Worm (Caenorhabditis elegans) whole organism, young adult: Measurements from ENCODE around the gene str-187.
A peak's percentile ranks its signal among the peaks of the same experiment; 100 is the strongest.

Source experiments
- C06A6.2 ChIP-seq: fragments of 200-800 bp; sonication (Bioruptor generic); conservative IDR thresholded peaks from 2 replicates; pipeline ENCODE4 v1.3.6; 2022; ENCODE audit warnings: missing genetic modification characterization, missing compliant biosample characterization
- C17E4.6 ChIP-seq: fragments of 200-800 bp; sonication (Bioruptor generic); IDR thresholded peaks from 2 replicates; pipeline ENCODE4 v1.3.6; 2022; ENCODE audit warnings: missing genetic modification reagents, missing genetic modification characterization, missing compliant biosample characterization
- F22D6.2 ChIP-seq: sonication (generic microtip); optimal IDR thresholded peaks from 2 replicates; lab custom pipeline; 2016; ENCODE audit warnings: mild to moderate bottlenecking, missing genetic modification characterization, missing compliant biosample characterization
- F37B4.10 ChIP-seq: fragments of 200-800 bp; sonication (Bioruptor generic); IDR thresholded peaks from 2 replicates; pipeline ENCODE4 v1.3.6; 2022; ENCODE audit warnings: missing genetic modification characterization, missing compliant biosample characterization
- F49E8.2 ChIP-seq: sonication (generic microtip); optimal IDR thresholded peaks from 3 replicates; lab custom pipeline; 2017; ENCODE audit warnings: missing genetic modification characterization, mild to moderate bottlenecking, missing compliant biosample characterization, antibody characterized with exemption, moderate library complexity; ENCODE audit not compliant: insufficient read depth
- F57C9.4 ChIP-seq: sonication (generic microtip); optimal IDR thresholded peaks from 2 replicates; lab custom pipeline; 2017; ENCODE audit warnings: mild to moderate bottlenecking, missing genetic modification characterization, missing compliant biosample characterization
- T26A5.8 ChIP-seq: sonication (generic microtip); optimal IDR thresholded peaks from 2 replicates; lab custom pipeline; 2016; ENCODE audit warnings: missing genetic modification characterization, missing compliant biosample characterization
- Y53G8AR.9 ChIP-seq: fragments of 200-800 bp; sonication (Bioruptor generic); conservative IDR thresholded peaks from 2 replicates; pipeline ENCODE4 v1.3.6; 2022; ENCODE audit warnings: missing genetic modification reagents, missing genetic modification characterization, missing compliant biosample characterization
- ZK185.1 ChIP-seq: sonication (generic microtip); optimal IDR thresholded peaks from 2 replicates; lab custom pipeline; 2016; ENCODE audit warnings: mild to moderate bottlenecking, missing genetic modification characterization, missing compliant biosample characterization; ENCODE audit not compliant: poor library complexity, severe bottlenecking
- ama-1 ChIP-seq, 3 experiments: fragments of 150-350 bp in 1 of 3; sonication (generic microtip) in 2 of 3; optimal IDR thresholded peaks; 2 replicates each; lab custom pipeline; 2014 to 2018; ENCODE audit warnings: missing biosample characterization in 2 of 3, missing genetic modification characterization in 2 of 3, missing genetic modification reagents in 2 of 3
- aptf-2 ChIP-seq: fragments of 200-800 bp; sonication (Bioruptor generic); conservative IDR thresholded peaks from 2 replicates; pipeline ENCODE4 v1.3.6; 2022; ENCODE audit warnings: missing genetic modification reagents, missing genetic modification characterization, missing compliant biosample characterization
- atf-7 ChIP-seq: sonication (generic microtip); optimal IDR thresholded peaks from 2 replicates; lab custom pipeline; 2017; ENCODE audit warnings: mild to moderate bottlenecking, missing genetic modification characterization, missing compliant biosample characterization
- attf-5 ChIP-seq: fragments of 200-800 bp; sonication (Bioruptor generic); optimal IDR thresholded peaks from 2 replicates; lab custom pipeline; 2018; ENCODE audit warnings: mild to moderate bottlenecking, missing genetic modification characterization, missing compliant biosample characterization
- bed-1 ChIP-seq: fragments of 200-800 bp; sonication (Bioruptor generic); IDR thresholded peaks from 2 replicates; pipeline ENCODE4 v1.3.6; 2022; ENCODE audit warnings: missing genetic modification reagents, missing genetic modification characterization, missing compliant biosample characterization
- ceh-58 ChIP-seq: fragments of 200-800 bp; sonication (Bioruptor generic); IDR thresholded peaks from 2 replicates; pipeline ENCODE4 v1.3.6; 2022; ENCODE audit warnings: missing genetic modification characterization, missing compliant biosample characterization
- ceh-91 ChIP-seq: fragments of 200-800 bp; sonication (Bioruptor generic); IDR thresholded peaks from 2 replicates; pipeline ENCODE4 v1.3.6; 2022; ENCODE audit warnings: missing genetic modification reagents, missing genetic modification characterization, missing compliant biosample characterization
- dox-1 ChIP-seq: fragments of 200-800 bp; sonication (Bioruptor generic); IDR thresholded peaks from 2 replicates; pipeline ENCODE4 v1.3.6; 2022; ENCODE audit warnings: missing genetic modification reagents, missing genetic modification characterization, missing compliant biosample characterization
- dpl-1 ChIP-seq: fragments of 150-350 bp; optimal IDR thresholded peaks from 2 replicates; lab custom pipeline; 2014; ENCODE audit warnings: missing biosample characterization, missing genetic modification reagents, missing genetic modification characterization
- efl-1 ChIP-seq: fragments of 150-350 bp; optimal IDR thresholded peaks from 2 replicates; lab custom pipeline; 2014; ENCODE audit warnings: missing biosample characterization, missing genetic modification reagents, missing genetic modification characterization
- egl-18 ChIP-seq: fragments of 200-800 bp; sonication (Bioruptor generic); IDR thresholded peaks from 2 replicates; pipeline ENCODE4 v1.3.6; 2022; ENCODE audit warnings: missing genetic modification reagents, missing genetic modification characterization, missing compliant biosample characterization
- ekl-4 ChIP-seq: fragments of 200-800 bp; sonication (Bioruptor generic); IDR thresholded peaks from 2 replicates; pipeline ENCODE4 v1.3.6; 2022; ENCODE audit warnings: missing genetic modification reagents, missing genetic modification characterization, missing compliant biosample characterization
- gei-17 ChIP-seq: fragments of 200-800 bp; sonication (Bioruptor generic); optimal IDR thresholded peaks from 2 replicates; lab custom pipeline; 2018; ENCODE audit warnings: mild to moderate bottlenecking, missing genetic modification characterization, missing compliant biosample characterization
- him-1 ChIP-seq: sonication (generic microtip); optimal IDR thresholded peaks from 2 replicates; lab custom pipeline; 2016; ENCODE audit warnings: missing genotype, missing genetic modification reagents, missing genetic modification characterization, missing compliant biosample characterization
- hlh-26 ChIP-seq: fragments of 200-800 bp; sonication (Bioruptor generic); conservative IDR thresholded peaks from 2 replicates; pipeline ENCODE4 v1.3.6; 2022; ENCODE audit warnings: missing genetic modification reagents, missing genetic modification characterization, missing compliant biosample characterization
- hsf-1 ChIP-seq: fragments of 200-800 bp; sonication (Bioruptor generic); IDR thresholded peaks from 2 replicates; pipeline ENCODE4 v1.3.6; 2022; ENCODE audit warnings: missing genetic modification reagents, missing genetic modification characterization, missing compliant biosample characterization
- let-526 ChIP-seq: fragments of 200-800 bp; sonication (Bioruptor generic); IDR thresholded peaks from 2 replicates; pipeline ENCODE4 v1.3.6; 2022; ENCODE audit warnings: missing genetic modification reagents, missing genetic modification characterization, missing compliant biosample characterization
- madf-3 ChIP-seq: fragments of 200-800 bp; sonication (Bioruptor generic); IDR thresholded peaks from 2 replicates; pipeline ENCODE4 v1.3.6; 2022; ENCODE audit warnings: missing genetic modification reagents, missing genetic modification characterization, missing compliant biosample characterization
- mes-4 ChIP-seq: sonication (generic microtip); optimal IDR thresholded peaks from 2 replicates; lab custom pipeline; 2016; ENCODE audit warnings: missing genotype, missing genetic modification characterization, missing compliant biosample characterization
- mxl-1 ChIP-seq: sonication (generic microtip); optimal IDR thresholded peaks from 2 replicates; lab custom pipeline; 2016; ENCODE audit warnings: missing genetic modification characterization, missing compliant biosample characterization
- nfya-2 ChIP-seq: fragments of 200-800 bp; sonication (Bioruptor generic); IDR thresholded peaks from 2 replicates; pipeline ENCODE4 v1.3.6; 2022; ENCODE audit warnings: missing genetic modification reagents, missing genetic modification characterization, missing compliant biosample characterization
- nfyb-1 ChIP-seq: fragments of 200-800 bp; sonication (Bioruptor generic); IDR thresholded peaks from 2 replicates; pipeline ENCODE4 v1.3.6; 2022; ENCODE audit warnings: missing genetic modification reagents, missing genetic modification characterization, missing compliant biosample characterization
- nhr-120 ChIP-seq: fragments of 200-800 bp; sonication (Bioruptor generic); IDR thresholded peaks from 2 replicates; pipeline ENCODE4 v1.3.6; 2022; ENCODE audit warnings: missing genetic modification characterization, missing compliant biosample characterization
- nhr-179 ChIP-seq: sonication (generic microtip); optimal IDR thresholded peaks from 2 replicates; lab custom pipeline; 2016; ENCODE audit warnings: mild to moderate bottlenecking, missing genetic modification characterization, missing compliant biosample characterization
- nhr-80 ChIP-seq: sonication (generic microtip); optimal IDR thresholded peaks from 2 replicates; lab custom pipeline; 2016; ENCODE audit warnings: missing genetic modification characterization, missing compliant biosample characterization
- repo-1 ChIP-seq: sonication (generic microtip); optimal IDR thresholded peaks from 2 replicates; lab custom pipeline; 2017; ENCODE audit warnings: mild to moderate bottlenecking, missing genetic modification characterization, missing compliant biosample characterization
- sea-2 ChIP-seq: fragments of 200-800 bp; sonication (Bioruptor generic); IDR thresholded peaks from 2 replicates; pipeline ENCODE4 v1.3.6; 2022; ENCODE audit warnings: missing genetic modification characterization, missing compliant biosample characterization
- snpc-1.1 ChIP-seq: sonication (generic microtip); optimal IDR thresholded peaks from 2 replicates; lab custom pipeline; 2017; ENCODE audit warnings: missing genetic modification characterization, mild to moderate bottlenecking, missing compliant biosample characterization, antibody characterized with exemption, moderate library complexity, missing genotype, missing genetic modification reagents; ENCODE audit not compliant: insufficient read depth
- snpc-4 ChIP-seq, 5 experiments: fragments of 150-350 bp in 1 of 5; sonication (generic microtip) in 4 of 5; optimal IDR thresholded peaks; 2 replicates each; lab custom pipeline; 2014 to 2018; ENCODE audit warnings: missing genetic modification characterization in 5 of 5, missing biosample characterization in 3 of 5, antibody characterized with exemption in 2 of 5, mild to moderate bottlenecking in 2 of 5, missing compliant biosample characterization in 2 of 5, missing genotype in 2 of 5, moderate library complexity in 2 of 5, missing genetic modification reagents in 1 of 5
- somi-1 ChIP-seq: fragments of 200-800 bp; sonication (Bioruptor generic); optimal IDR thresholded peaks from 2 replicates; lab custom pipeline; 2018; ENCODE audit warnings: mild to moderate bottlenecking, missing genetic modification characterization, missing compliant biosample characterization
- sptf-2 ChIP-seq: fragments of 200-800 bp; sonication (Bioruptor generic); optimal IDR thresholded peaks from 2 replicates; lab custom pipeline; 2018; ENCODE audit warnings: mild to moderate bottlenecking, missing genetic modification characterization, missing compliant biosample characterization
- tbp1 ChIP-seq: fragments of 200-800 bp; sonication (Bioruptor generic); optimal IDR thresholded peaks from 2 replicates; lab custom pipeline; 2018; ENCODE audit warnings: mild to moderate bottlenecking, missing genetic modification characterization, missing compliant biosample characterization
- tlf-1 ChIP-seq: fragments of 200-800 bp; sonication (Bioruptor generic); optimal IDR thresholded peaks from 2 replicates; lab custom pipeline; 2018; ENCODE audit warnings: mild to moderate bottlenecking, missing genetic modification characterization, missing compliant biosample characterization
- unc-130 ChIP-seq: sonication (generic microtip); optimal IDR thresholded peaks from 2 replicates; lab custom pipeline; 2016; ENCODE audit warnings: missing genetic modification reagents, missing genetic modification characterization, missing compliant biosample characterization
- unc-62 ChIP-seq: fragments of 150-350 bp; optimal IDR thresholded peaks from 2 replicates; lab custom pipeline; 2014; ENCODE audit warnings: missing biosample characterization, missing genetic modification reagents, missing genetic modification characterization
- xnd-1 ChIP-seq: sonication (generic microtip); optimal IDR thresholded peaks from 2 replicates; lab custom pipeline; 2016; ENCODE audit warnings: missing genotype, missing genetic modification reagents, missing genetic modification characterization, missing compliant biosample characterization
- zim-3 ChIP-seq: sonication (generic microtip); optimal IDR thresholded peaks from 2 replicates; lab custom pipeline; 2017; ENCODE audit warnings: mild to moderate bottlenecking, missing genetic modification characterization, moderate library complexity, missing compliant biosample characterization
- ztf-18 ChIP-seq: sonication (generic microtip); optimal IDR thresholded peaks from 2 replicates; lab custom pipeline; 2016; ENCODE audit warnings: missing genotype, mild to moderate bottlenecking, missing genetic modification characterization, missing compliant biosample characterization
- ztf-3 ChIP-seq: fragments of 200-800 bp; sonication (Bioruptor generic); optimal IDR thresholded peaks from 2 replicates; lab custom pipeline; 2018; ENCODE audit warnings: mild to moderate bottlenecking, missing genetic modification characterization, missing compliant biosample characterization
- ztf-6 ChIP-seq: fragments of 200-800 bp; sonication (Bioruptor generic); IDR thresholded peaks from 2 replicates; pipeline ENCODE4 v1.3.6; 2022; ENCODE audit warnings: missing genetic modification reagents, missing genetic modification characterization, missing compliant biosample characterization

str-187 gene

DNA sequence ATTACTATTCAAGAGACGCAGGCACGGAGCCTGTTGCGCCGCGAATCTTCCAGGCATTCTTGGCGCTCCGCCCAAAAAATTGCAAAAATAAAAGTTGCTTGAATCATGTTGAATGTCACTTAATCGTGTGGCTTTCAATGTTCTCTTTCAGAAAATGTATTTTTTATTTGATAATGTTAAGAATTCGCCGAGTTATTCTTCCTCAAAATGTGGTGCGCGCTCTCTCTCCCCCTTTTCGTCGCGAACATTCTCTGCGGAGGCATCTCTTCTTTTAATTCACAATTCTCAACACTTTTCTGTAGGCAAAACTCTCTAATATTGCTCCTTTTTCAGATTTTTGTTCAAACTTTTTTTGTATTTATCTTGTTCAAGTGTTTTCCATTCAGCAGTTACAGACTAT, 13.0 kb downstream of the str-187 start (continued):
- peak; percentile 98 for TF ChIP-seq let-526 (GFP tag; lab: Robert Waterston, UW)
- TF ChIP-seq atf-7 (tag; lab: Kevin White, UChicago) = peak; percentile 96
- TF ChIP-seq zim-3 (tag; lab: Kevin White, UChicago) = peak; percentile 95
- peak; percentile 94 for TF ChIP-seq ztf-6 (GFP tag; lab: Robert Waterston, UW)
- TF ChIP-seq aptf-2 (GFP tag; lab: Robert Waterston, UW) = peak; percentile 78
- peak; percentile 91 for TF ChIP-seq attf-5 (GFP tag; lab: Kevin White, UChicago)
- TF ChIP-seq tbp1 = peak; percentile 80
- TF ChIP-seq sptf-2 (GFP tag; lab: Kevin White, UChicago) = no peak
- no peak for TF ChIP-seq F57C9.4 (tag; lab: Kevin White, UChicago)
- TF ChIP-seq nfya-2 (GFP tag; lab: Robert Waterston, UW) = no peak
- TF ChIP-seq F49E8.2 (tag; lab: Kevin White, UChicago) = peak; percentile 88
- no peak for TF ChIP-seq snpc-1.1 (tag; lab: Kevin White, UChicago)
- TF ChIP-seq F22D6.2 (tag; lab: Kevin White, UChicago) = peak; percentile 85
- TF ChIP-seq mxl-1 (tag; lab: Kevin White, UChicago) = no peak
- TF ChIP-seq mes-4 (tag; lab: Kevin White, UChicago) = no peak
- TF ChIP-seq nfyb-1 = peak; percentile 95
- peak; percentile 45 for TF ChIP-seq dpl-1 (GFP tag; lab: Kevin White, UChicago)
- TF ChIP-seq unc-62 (GFP tag; lab: Kevin White, UChicago) = no peak
- peak; percentile 92 for TF ChIP-seq ceh-91 (GFP tag; lab: Robert Waterston, UW)
- peak; percentile 65 for TF ChIP-seq efl-1
- TF ChIP-seq ceh-58 = no peak
- TF ChIP-seq nhr-120 (GFP tag; lab: Robert Waterston, UW) = no peak
- no peak for TF ChIP-seq F37B4.10 (GFP tag; lab: Robert Waterston, UW)
- TF ChIP-seq ama-1 (optimal IDR thresholded peaks at IDR 0.05; lab: Kevin White, UChicago) = peak; percentile 44
- peak in 1 of 2 experiments; percentile 74 for TF ChIP-seq ama-1 (GFP tag; optimal IDR thresholded peaks at IDR 0.05; lab: Kevin White, UChicago)
- TF ChIP-seq snpc-4 (GFP tag; optimal IDR thresholded peaks at IDR 0.05; lab: Kevin White, UChicago) = peak; percentile 79
- TF ChIP-seq snpc-4 (tag; optimal IDR thresholded peaks at IDR 0.05; lab: Kevin White, UChicago) = peak; percentile 82 to 94 (median 86)
- TF ChIP-seq unc-130 = peak; percentile 83
- peak; percentile 88 for TF ChIP-seq gei-17 (GFP tag; lab: Kevin White, UChicago)
- peak; percentile 96 for TF ChIP-seq ztf-3 (GFP tag; lab: Kevin White, UChicago)
- TF ChIP-seq madf-3 (GFP tag; lab: Robert Waterston, UW) = peak; percentile 94
- TF ChIP-seq bed-1 (GFP tag; lab: Robert Waterston, UW) = no peak
- TF ChIP-seq ztf-18 = peak; percentile 78
- TF ChIP-seq C06A6.2 (GFP tag; lab: Robert Waterston, UW) = peak; percentile 91
- TF ChIP-seq hlh-26 = no peak
- peak; percentile 57 for TF ChIP-seq xnd-1 (tag; lab: Kevin White, UChicago)
- TF ChIP-seq Y53G8AR.9 (GFP tag; lab: Robert Waterston, UW) = peak; percentile 97
- peak; percentile 49 for TF ChIP-seq nhr-80
- TF ChIP-seq repo-1 (tag; lab: Kevin White, UChicago) = peak; percentile 97
- no peak for TF ChIP-seq nhr-179
- TF ChIP-seq egl-18 (GFP tag; lab: Robert Waterston, UW) = peak; percentile 88
- peak; percentile 5 for TF ChIP-seq T26A5.8 (tag; lab: Kevin White, UChicago)
- TF ChIP-seq hsf-1 (GFP tag; lab: Robert Waterston, UW) = peak; percentile 100
- TF ChIP-seq somi-1 = peak; percentile 98
- TF ChIP-seq sea-2 = peak; percentile 73; the same call in 1 of the 2 replicates
- peak; percentile 23 for TF ChIP-seq him-1 (tag; lab: Kevin White, UChicago)
- TF ChIP-seq tlf-1 = peak; percentile 99
- peak; percentile 93 for TF ChIP-seq C17E4.6 (GFP tag; lab: Robert Waterston, UW)
- peak; percentile 79 for TF ChIP-seq ZK185.1 (tag; lab: Kevin White, UChicago)
- TF ChIP-seq dox-1 (GFP tag; lab: Robert Waterston, UW) = peak; percentile 96
- peak; percentile 97 for TF ChIP-seq ekl-4 (GFP tag; lab: Robert Waterston, UW)
